Fruit fly (Drosophila melanogaster): ENCODE measurements around the gene CG10011.

CG10011 gene

dm6 chr3R:28636111-28636510, 1.2 kb upstream of the CG10011 start, which contains the start of gene CG9988:
Gene CG9988 (plus strand): TSS chr3R:28636411.
- TF ChIP-seq CG9705 (GFP tag; optimal IDR thresholded peaks at IDR 0.05): no peak
- no peak for TF ChIP-seq CrebA (GFP tag; optimal IDR thresholded peaks at IDR 0.05; ENCODE audit: borderline replicate concordance)
- TF ChIP-seq lola (GFP tag; optimal IDR thresholded peaks at IDR 0.05): no peak

dm6 chr3R:28634261-28634980, 478 bp downstream of the CG10011 start:
- TF ChIP-seq ey (GFP tag; optimal IDR thresholded peaks at IDR 0.05) (no peak), psq (GFP tag; optimal IDR thresholded peaks at IDR 0.05) (peak; percentile 95), fru (GFP tag; optimal IDR thresholded peaks at IDR 0.05) (peak; percentile 84), Abd-B (GFP tag; optimal IDR thresholded peaks at IDR 0.05) (no peak)

dm6 chr3R:28633746-28634145, 1.2 kb downstream of the CG10011 start:
- no peak for TF ChIP-seq sage (GFP tag; optimal IDR thresholded peaks at IDR 0.05)
- TF ChIP-seq Abd-B (GFP tag; optimal IDR thresholded peaks at IDR 0.05): no peak
- peak; percentile 69 for TF ChIP-seq fru (GFP tag; optimal IDR thresholded peaks at IDR 0.05)
- TF ChIP-seq CrebA (GFP tag; optimal IDR thresholded peaks at IDR 0.05; ENCODE audit: borderline replicate concordance): no peak
- no peak for TF ChIP-seq GATAd (GFP tag; optimal IDR thresholded peaks at IDR 0.05)
- no peak for TF ChIP-seq Dif (GFP tag; optimal IDR thresholded peaks at IDR 0.05; ENCODE audit: partially characterized antibody)
- peak; percentile 41 for TF ChIP-seq Sp1 (GFP tag; optimal IDR thresholded peaks at IDR 0.05)
- peak; percentile 53 for TF ChIP-seq OdsH (GFP tag; optimal IDR thresholded peaks at IDR 0.05)
- peak; percentile 45 for TF ChIP-seq Hnf4 (GFP tag; optimal IDR thresholded peaks at IDR 0.05)
- no peak for TF ChIP-seq Mio (GFP tag; optimal IDR thresholded peaks at IDR 0.05)
- peak; percentile 0 for TF ChIP-seq psq (GFP tag; optimal IDR thresholded peaks at IDR 0.05)
- peak; percentile 66 for TF ChIP-seq br (GFP tag; optimal IDR thresholded peaks at IDR 0.05)
- no peak for TF ChIP-seq dl (GFP tag; optimal IDR thresholded peaks at IDR 0.05; ENCODE audit: insufficient read depth in 1 of 2, partially characterized antibody in 2 of 2)
- TF ChIP-seq Jra (GFP tag; optimal IDR thresholded peaks at IDR 0.05): peak; percentile 4
- no peak for TF ChIP-seq jim (GFP tag; optimal IDR thresholded peaks at IDR 0.05)
- TF ChIP-seq dmrt93B (GFP tag; optimal IDR thresholded peaks at IDR 0.05): peak; percentile 19
- TF ChIP-seq usp (GFP tag; optimal IDR thresholded peaks at IDR 0.05): no peak
- no peak for TF ChIP-seq lola (GFP tag; optimal IDR thresholded peaks at IDR 0.05)
- no peak for TF ChIP-seq N (GFP tag; optimal IDR thresholded peaks at IDR 0.05)
- no peak for TF ChIP-seq pan (optimal IDR thresholded peaks at IDR 0.05)
- no peak for TF ChIP-seq Hr78 (GFP tag; optimal IDR thresholded peaks at IDR 0.05)
- peak in 1 of 2 experiments; percentile 62 for TF ChIP-seq foxo (GFP tag; optimal IDR thresholded peaks at IDR 0.05)
- no peak for TF ChIP-seq dsf (GFP tag; optimal IDR thresholded peaks at IDR 0.05; ENCODE audit: borderline replicate concordance)
- TF ChIP-seq h (GFP tag; optimal IDR thresholded peaks at IDR 0.05): peak; percentile 59
- TF ChIP-seq CG32264 (GFP tag; optimal IDR thresholded peaks at IDR 0.05): no peak
- TF ChIP-seq Hr83 (GFP tag; optimal IDR thresholded peaks at IDR 0.05; ENCODE audit: poor library complexity, severe bottlenecking): no peak
- peak; percentile 54 for TF ChIP-seq rgr (GFP tag; optimal IDR thresholded peaks at IDR 0.05)
- TF ChIP-seq woc (GFP tag; optimal IDR thresholded peaks at IDR 0.05): peak; percentile 36
- no peak for TF ChIP-seq CG9705 (GFP tag; optimal IDR thresholded peaks at IDR 0.05)
- TF ChIP-seq HLH106 (tag; optimal IDR thresholded peaks at IDR 0.05): peak; percentile 56
- no peak for TF ChIP-seq Vsx2 (GFP tag; optimal IDR thresholded peaks at IDR 0.05; ENCODE audit: partially characterized antibody)
- TF ChIP-seq Dfd (GFP tag; optimal IDR thresholded peaks at IDR 0.05): no peak
- TF ChIP-seq Rel (GFP tag; optimal IDR thresholded peaks at IDR 0.05): no peak
- TF ChIP-seq Rel (tag; optimal IDR thresholded peaks at IDR 0.05): no peak
- no peak for TF ChIP-seq brk (GFP tag; optimal IDR thresholded peaks at IDR 0.05)
- TF ChIP-seq tai (GFP tag; optimal IDR thresholded peaks at IDR 0.05): peak; percentile 26
- TF ChIP-seq Myc (optimal IDR thresholded peaks at IDR 0.05): no peak
- TF ChIP-seq ey (GFP tag; optimal IDR thresholded peaks at IDR 0.05): peak; percentile 62
